Worm (Caenorhabditis elegans) whole organism, L4 larva: Measurements from ENCODE around the gene din-1.
A peak's percentile ranks its signal among the peaks of the same experiment; 100 is the strongest.

ENCODE experiments used
- F10B5.3 ChIP-seq: sonication (generic microtip); optimal IDR thresholded peaks from 2 replicates; lab custom pipeline; 2016; ENCODE audit warnings: mild to moderate bottlenecking, missing genetic modification characterization, missing compliant biosample characterization
- F26F4.8 ChIP-seq: fragments of 200-800 bp; sonication (Bioruptor generic); conservative IDR thresholded peaks from 2 replicates; pipeline ENCODE4 v1.3.6; 2022; ENCODE audit warnings: missing genetic modification characterization, missing compliant biosample characterization
- F37D6.2 ChIP-seq: sonication (generic microtip); optimal IDR thresholded peaks from 2 replicates; lab custom pipeline; 2016; ENCODE audit warnings: mild to moderate bottlenecking, missing genetic modification characterization, missing compliant biosample characterization
- F49E8.2 ChIP-seq: sonication (generic microtip); optimal IDR thresholded peaks from 2 replicates; lab custom pipeline; 2016; ENCODE audit warnings: missing compliant biosample characterization, mild to moderate bottlenecking, missing genetic modification characterization, borderline replicate concordance
- T20F7.1 ChIP-seq: fragments of 200-800 bp; sonication (Bioruptor generic); optimal IDR thresholded peaks from 2 replicates; lab custom pipeline; 2018; ENCODE audit warnings: mild to moderate bottlenecking, missing genetic modification characterization, missing compliant biosample characterization
- T26A8.4 ChIP-seq: fragments of 200-800 bp; sonication (Bioruptor generic); IDR thresholded peaks from 2 replicates; pipeline ENCODE4 v1.3.6; 2022; ENCODE audit warnings: missing genetic modification characterization, missing compliant biosample characterization
- Y5F2A.4 ChIP-seq: fragments of 200-800 bp; sonication (Bioruptor generic); optimal IDR thresholded peaks from 2 replicates; lab custom pipeline; 2018; ENCODE audit warnings: mild to moderate bottlenecking, missing genetic modification characterization, missing compliant biosample characterization
- aha-1 ChIP-seq: fragments of 150-350 bp; peaks from one replicate; lab custom pipeline; 2014; ENCODE audit warnings: missing biosample characterization, missing genetic modification characterization
- ama-1 ChIP-seq: fragments of 150-350 bp; optimal IDR thresholded peaks from 2 replicates; lab custom pipeline; 2014; ENCODE audit warnings: inconsistent platforms, mixed read lengths
- ceh-20 ChIP-seq: fragments of 200-800 bp; sonication (Bioruptor generic); IDR thresholded peaks from 2 replicates; pipeline ENCODE4 v1.3.6; 2022; ENCODE audit warnings: missing genetic modification reagents, missing genetic modification characterization, missing compliant biosample characterization
- ctbp-1 ChIP-seq: fragments of 200-800 bp; sonication (Bioruptor generic); IDR thresholded peaks from 2 replicates; pipeline ENCODE4 v1.3.6; 2022; ENCODE audit warnings: missing genetic modification reagents, missing genetic modification characterization, missing compliant biosample characterization
- daf-16 ChIP-seq, 3 experiments: sonication (generic microtip); optimal IDR thresholded peaks; 2 replicates each; lab custom pipeline; 2016 to 2017; ENCODE audit warnings: missing genetic modification characterization in 3 of 3, missing genetic modification reagents in 3 of 3, mild to moderate bottlenecking in 2 of 3, missing compliant biosample characterization in 2 of 3, missing biosample characterization in 1 of 3, moderate library complexity in 1 of 3
- daf-19 ChIP-seq: fragments of 200-800 bp; sonication (Bioruptor generic); conservative IDR thresholded peaks from 2 replicates; pipeline ENCODE4 v1.3.6; 2022; ENCODE audit warnings: missing genetic modification characterization, missing compliant biosample characterization
- daf-8 ChIP-seq: fragments of 200-800 bp; sonication (Bioruptor generic); IDR thresholded peaks from 2 replicates; pipeline ENCODE4 v1.3.6; 2022; ENCODE audit warnings: missing genetic modification characterization, missing compliant biosample characterization
- dmd-6 ChIP-seq: fragments of 200-800 bp; sonication (Bioruptor generic); IDR thresholded peaks from 2 replicates; pipeline ENCODE4 v1.3.6; 2022; ENCODE audit warnings: missing genetic modification reagents, missing genetic modification characterization, missing compliant biosample characterization
- dmd-9 ChIP-seq: fragments of 200-800 bp; sonication (Bioruptor generic); IDR thresholded peaks from 2 replicates; pipeline ENCODE4 v1.3.6; 2022; ENCODE audit warnings: missing genetic modification reagents, missing genetic modification characterization, missing compliant biosample characterization
- dpl-1 ChIP-seq: fragments of 150-350 bp; optimal IDR thresholded peaks from 2 replicates; lab custom pipeline; 2014; ENCODE audit warnings: missing biosample characterization, missing genetic modification reagents, missing genetic modification characterization
- dve-1 ChIP-seq: sonication (generic microtip); optimal IDR thresholded peaks from 2 replicates; lab custom pipeline; 2017; ENCODE audit warnings: antibody characterized with exemption, mild to moderate bottlenecking, missing genetic modification characterization, missing compliant biosample characterization; ENCODE audit not compliant: insufficient read depth
- fos-1 ChIP-seq: fragments of 150-350 bp; optimal IDR thresholded peaks from 2 replicates; lab custom pipeline; 2014; ENCODE audit warnings: missing biosample characterization, missing genetic modification characterization
- gei-8 ChIP-seq: fragments of 200-800 bp; sonication (Bioruptor generic); optimal IDR thresholded peaks from 2 replicates; lab custom pipeline; 2018; ENCODE audit warnings: mild to moderate bottlenecking, missing genetic modification characterization, missing compliant biosample characterization
- hif-1 ChIP-seq, 2 experiments: sonication (generic microtip); optimal IDR thresholded peaks; 2 replicates each; lab custom pipeline; 2016 to 2017; ENCODE audit warnings: missing compliant biosample characterization in 2 of 2, missing genetic modification characterization in 2 of 2, missing genetic modification reagents in 2 of 2, missing genotype in 2 of 2, mild to moderate bottlenecking in 1 of 2
- hmg-1.1 ChIP-seq: fragments of 200-800 bp; sonication (Bioruptor generic); IDR thresholded peaks from 2 replicates; pipeline ENCODE4 v1.3.6; 2022; ENCODE audit warnings: missing genetic modification reagents, missing genetic modification characterization, missing compliant biosample characterization
- lin-29 ChIP-seq: fragments of 200-800 bp; sonication (Bioruptor generic); IDR thresholded peaks from 2 replicates; pipeline ENCODE4 v1.3.6; 2022; ENCODE audit warnings: missing genetic modification reagents, missing genetic modification characterization, missing compliant biosample characterization
- lin-38 ChIP-seq: fragments of 200-800 bp; sonication (Bioruptor generic); IDR thresholded peaks from 2 replicates; pipeline ENCODE4 v1.3.6; 2022; ENCODE audit warnings: missing genetic modification reagents, missing genetic modification characterization, missing compliant biosample characterization
- lir-3 ChIP-seq: sonication (generic microtip); optimal IDR thresholded peaks from 2 replicates; lab custom pipeline; 2016; ENCODE audit warnings: mild to moderate bottlenecking, missing genetic modification characterization, missing compliant biosample characterization
- lsy-2 ChIP-seq, 2 experiments: fragments of 150-350 bp in 1 of 2; sonication (generic microtip) in 1 of 2; optimal IDR thresholded peaks; 2 replicates each; lab custom pipeline; 2014 to 2017; ENCODE audit warnings: missing biosample characterization in 2 of 2, missing genetic modification characterization in 2 of 2
- mep-1 ChIP-seq: fragments of 150-350 bp; sonication (generic microtip); optimal IDR thresholded peaks from 3 replicates; lab custom pipeline; 2014; ENCODE audit warnings: missing biosample characterization, missing genetic modification characterization
- mes-2 ChIP-seq: sonication (generic microtip); optimal IDR thresholded peaks from 2 replicates; lab custom pipeline; 2016; ENCODE audit warnings: missing genotype, mild to moderate bottlenecking, missing genetic modification characterization, missing compliant biosample characterization; ENCODE audit not compliant: poor library complexity, severe bottlenecking
- mxl-3 ChIP-seq: fragments of 200-800 bp; sonication (Bioruptor generic); optimal IDR thresholded peaks from 2 replicates; lab custom pipeline; 2018; ENCODE audit warnings: mild to moderate bottlenecking, missing genetic modification characterization, missing compliant biosample characterization
- nhr-10 ChIP-seq: fragments of 150-350 bp; optimal IDR thresholded peaks from 2 replicates; lab custom pipeline; 2014; ENCODE audit warnings: missing biosample characterization, missing genetic modification characterization
- nhr-102 ChIP-seq: sonication (generic microtip); optimal IDR thresholded peaks from 2 replicates; lab custom pipeline; 2016; ENCODE audit warnings: mild to moderate bottlenecking, missing genetic modification characterization, moderate library complexity, missing compliant biosample characterization
- nhr-11 ChIP-seq: fragments of 150-350 bp; optimal IDR thresholded peaks from 2 replicates; lab custom pipeline; 2014; ENCODE audit warnings: missing biosample characterization, missing genetic modification characterization
- nhr-28 ChIP-seq: fragments of 150-350 bp; optimal IDR thresholded peaks from 2 replicates; lab custom pipeline; 2014; ENCODE audit warnings: missing biosample characterization, missing genetic modification characterization
- nhr-48 ChIP-seq: sonication (generic microtip); optimal IDR thresholded peaks from 2 replicates; lab custom pipeline; 2016; ENCODE audit warnings: mild to moderate bottlenecking, missing genetic modification characterization, missing compliant biosample characterization
- nhr-76 ChIP-seq: fragments of 150-350 bp; optimal IDR thresholded peaks from 2 replicates; lab custom pipeline; 2014; ENCODE audit warnings: missing biosample characterization, missing genetic modification characterization
- pha-4 ChIP-seq, 2 experiments: fragments of 150-350 bp in 1 of 2; fragments of 200-800 bp in 1 of 2; sonication (Bioruptor generic) in 1 of 2; IDR thresholded peaks in 1 of 2; optimal IDR thresholded peaks in 1 of 2; 2 replicates each; pipeline versions ENCODE4 v1.3.6 to Lab custom; 2014 to 2022; ENCODE audit warnings: missing genetic modification characterization in 2 of 2, missing genetic modification reagents in 2 of 2, missing biosample characterization in 1 of 2, missing compliant biosample characterization in 1 of 2
- rbr-2 ChIP-seq: sonication (generic microtip); optimal IDR thresholded peaks from 2 replicates; lab custom pipeline; 2016; ENCODE audit warnings: missing genotype, missing genetic modification characterization, missing compliant biosample characterization
- saeg-2 ChIP-seq: fragments of 200-800 bp; sonication (Bioruptor generic); IDR thresholded peaks from 2 replicates; pipeline ENCODE4 v1.3.6; 2022; ENCODE audit warnings: missing genetic modification reagents, missing genetic modification characterization, missing compliant biosample characterization
- sdz-12 ChIP-seq: fragments of 200-800 bp; sonication (Bioruptor generic); optimal IDR thresholded peaks from 2 replicates; lab custom pipeline; 2018; ENCODE audit warnings: mild to moderate bottlenecking, missing genetic modification characterization, missing compliant biosample characterization
- skn-1 ChIP-seq: fragments of 150-350 bp; optimal IDR thresholded peaks from 2 replicates; lab custom pipeline; 2014; ENCODE audit warnings: missing biosample characterization, missing genetic modification characterization
- snpc-1.2 ChIP-seq: fragments of 200-800 bp; sonication (Bioruptor generic); IDR thresholded peaks from 2 replicates; pipeline ENCODE4 v1.3.6; 2022; ENCODE audit warnings: missing genetic modification reagents, missing genetic modification characterization, missing compliant biosample characterization
- unc-62 ChIP-seq, 3 experiments: fragments of 150-350 bp in 1 of 3; sonication (generic microtip); optimal IDR thresholded peaks in 2 of 3; peaks in 1 of 3; 1 replicate in 1 of 3; 2 replicates in 2 of 3; lab custom pipeline; 2014 to 2017; ENCODE audit warnings: missing biosample characterization in 3 of 3, missing genetic modification characterization in 3 of 3, missing genetic modification reagents in 3 of 3, missing genotype in 1 of 3
- zag-1 ChIP-seq: fragments of 150-350 bp; optimal IDR thresholded peaks from 2 replicates; lab custom pipeline; 2014; ENCODE audit warnings: missing biosample characterization, missing genetic modification characterization
- zip-11 ChIP-seq: fragments of 200-800 bp; sonication (Bioruptor generic); IDR thresholded peaks from 2 replicates; pipeline ENCODE4 v1.3.6; 2022; ENCODE audit warnings: missing genetic modification characterization, missing compliant biosample characterization

din-1 gene

DNA sequence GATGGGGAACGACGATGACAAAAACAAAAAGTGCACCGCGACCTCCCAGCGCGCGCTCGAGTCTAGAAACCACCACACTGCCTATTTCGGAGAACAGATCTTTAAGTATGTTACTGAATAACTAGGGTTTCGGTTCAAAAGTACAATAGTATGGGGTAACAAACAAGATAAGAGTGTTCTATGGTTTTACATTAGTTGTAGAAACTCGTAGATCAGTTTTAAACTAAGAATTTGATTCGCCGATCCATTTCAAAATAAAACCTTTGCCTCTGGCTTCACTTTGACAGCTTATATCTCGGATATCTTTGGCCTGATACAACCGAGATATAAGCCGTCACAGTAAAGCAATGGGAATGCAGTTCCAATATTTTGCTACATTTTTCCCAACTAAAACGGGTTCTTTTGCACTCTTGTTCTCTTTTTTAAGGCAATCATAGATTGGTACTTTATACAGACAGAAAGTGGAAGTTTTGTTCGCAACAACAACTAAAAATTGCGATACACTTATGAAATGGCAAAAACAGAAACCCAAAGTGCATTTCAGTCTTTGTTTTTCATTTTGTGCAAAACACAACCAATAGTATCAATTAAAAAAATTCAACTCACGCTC lies 17.0 kb downstream of the din-1 start:
- 0 out of 2 replicates have a peak, but pooled peaks have one; percentile 32 for TF ChIP-seq snpc-1.2 (GFP tag; lab: Robert Waterston, UW)
- TF ChIP-seq lin-38 (GFP tag; lab: Robert Waterston, UW): no peak
- no peak for TF ChIP-seq mep-1 (tag; lab: Kevin White, UChicago)
- TF ChIP-seq zag-1 (tag; lab: Kevin White, UChicago): no peak
- no peak for TF ChIP-seq saeg-2 (GFP tag; lab: Robert Waterston, UW)
- TF ChIP-seq aha-1: peak; percentile 25
- TF ChIP-seq lir-3: no peak
- TF ChIP-seq nhr-28 (tag; lab: Kevin White, UChicago): no peak
- no peak for TF ChIP-seq fos-1 (tag; lab: Kevin White, UChicago)
- no peak for TF ChIP-seq mes-2 (tag; lab: Kevin White, UChicago)
- no peak for TF ChIP-seq hmg-1.1 (GFP tag; lab: Robert Waterston, UW)
- no peak for TF ChIP-seq lin-29
- no peak for TF ChIP-seq sdz-12
- TF ChIP-seq gei-8 (GFP tag; lab: Kevin White, UChicago): no peak
- TF ChIP-seq pha-4 (GFP tag; IDR thresholded peaks at IDR 0.05; lab: Robert Waterston, UW): no peak
- TF ChIP-seq pha-4 (tag; optimal IDR thresholded peaks at IDR 0.05; lab: Kevin White, UChicago): no peak
- peak in 1 of 2 experiments; percentile 97 for TF ChIP-seq unc-62 (GFP tag; optimal IDR thresholded peaks at IDR 0.05 in 1 of 2; lab: Kevin White, UChicago)
- no peak for TF ChIP-seq unc-62 (tag; optimal IDR thresholded peaks at IDR 0.05; lab: Kevin White, UChicago)
- TF ChIP-seq F49E8.2: no peak

DNA sequence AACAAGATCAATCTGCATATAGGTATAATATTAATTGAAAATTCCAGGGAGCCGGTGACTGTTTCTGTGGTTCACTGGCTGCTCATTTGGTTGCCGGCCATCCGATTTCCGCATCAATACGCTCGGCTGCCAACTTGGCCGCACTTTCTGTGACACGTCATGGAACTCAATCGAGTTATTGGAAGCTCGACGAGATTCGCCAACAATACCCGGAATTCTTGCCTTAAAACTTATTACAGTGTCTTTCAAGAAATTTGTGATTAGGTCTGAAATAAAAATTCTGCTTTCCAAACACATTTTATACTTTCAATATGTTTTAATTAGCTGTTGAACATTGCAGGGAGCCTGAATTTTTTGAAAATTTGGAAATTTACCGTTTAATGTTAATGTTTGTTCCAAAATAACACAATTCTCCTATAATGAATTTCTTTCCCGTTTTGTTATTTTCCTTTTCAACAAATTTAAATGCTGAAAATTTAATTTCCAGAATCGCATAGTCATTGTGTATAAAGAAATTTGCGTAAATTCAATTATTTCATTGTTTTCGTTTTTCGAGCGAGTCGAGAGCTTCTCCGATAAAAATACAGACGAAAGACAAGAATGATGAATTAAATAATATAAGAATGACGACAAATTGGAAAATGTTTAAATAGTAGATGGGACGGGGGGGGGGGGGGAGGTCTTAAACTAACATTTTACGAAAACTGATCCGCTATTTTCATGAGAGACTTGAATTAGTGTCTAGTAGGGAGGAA lies 19.1 kb downstream of the din-1 start:
- TF ChIP-seq sdz-12 (no peak), hif-1 (tag; optimal IDR thresholded peaks at IDR 0.05; lab: Kevin White, UChicago) (no peak), ctbp-1 (GFP tag; lab: Robert Waterston, UW) (no peak), F10B5.3 (tag; lab: Kevin White, UChicago) (peak; percentile 5), F26F4.8 (no peak), daf-8 (GFP tag; lab: Robert Waterston, UW) (no peak), nhr-76 (tag; lab: Kevin White, UChicago) (no peak), lsy-2 (tag; optimal IDR thresholded peaks at IDR 0.05; lab: Kevin White, UChicago) (peak in 1 of 2 experiments; percentile 9), skn-1 (no peak), mep-1 (tag; lab: Kevin White, UChicago) (peak; percentile 61), Y5F2A.4 (GFP tag; lab: Kevin White, UChicago) (no peak), daf-16 (GFP tag; optimal IDR thresholded peaks at IDR 0.05; lab: Kevin White, UChicago) (peak in 1 of 2 experiments; percentile 60), daf-16 (tag; optimal IDR thresholded peaks at IDR 0.05; lab: Kevin White, UChicago) (peak; percentile 18), T26A8.4 (GFP tag; lab: Robert Waterston, UW) (peak; percentile 50; the same call in 1 of the 2 replicates), dve-1 (tag; lab: Kevin White, UChicago) (peak; percentile 5), zip-11 (GFP tag; lab: Robert Waterston, UW) (no peak), nhr-10 (tag; lab: Kevin White, UChicago) (peak; percentile 28), nhr-28 (tag; lab: Kevin White, UChicago) (no peak), mxl-3 (GFP tag; lab: Kevin White, UChicago) (no peak), dpl-1 (no peak), ama-1 (peak; percentile 54), daf-19 (GFP tag; lab: Robert Waterston, UW) (no peak), nhr-48 (tag; lab: Kevin White, UChicago) (no peak), F37D6.2 (tag; lab: Kevin White, UChicago) (peak; percentile 17), lin-29 (no peak), nhr-102 (tag; lab: Kevin White, UChicago) (peak; percentile 57), T20F7.1 (GFP tag; lab: Kevin White, UChicago) (no peak), unc-62 (GFP tag; optimal IDR thresholded peaks at IDR 0.05 in 1 of 2; lab: Kevin White, UChicago) (peak in 1 of 2 experiments; percentile 47), unc-62 (tag; optimal IDR thresholded peaks at IDR 0.05; lab: Kevin White, UChicago) (no peak), nhr-11 (tag; lab: Kevin White, UChicago) (no peak), dmd-9 (GFP tag; lab: Robert Waterston, UW) (no peak), ceh-20 (GFP tag; lab: Robert Waterston, UW) (no peak), dmd-6 (GFP tag; lab: Robert Waterston, UW) (no peak), mes-2 (tag; lab: Kevin White, UChicago) (peak; percentile 21), pha-4 (GFP tag; IDR thresholded peaks at IDR 0.05; lab: Robert Waterston, UW) (no peak), pha-4 (tag; optimal IDR thresholded peaks at IDR 0.05; lab: Kevin White, UChicago) (no peak), rbr-2 (tag; lab: Kevin White, UChicago) (peak; percentile 12)
